Worm (Caenorhabditis elegans) whole organism, L4/young adult: Measurements from ENCODE around the gene F28B4.1.

ENCODE experiments used
- dao-5 ChIP-seq: sonication (generic microtip); optimal IDR thresholded peaks from 2 replicates; lab custom pipeline; 2016; ENCODE audit warnings: missing genotype, missing genetic modification characterization, moderate library complexity, missing compliant biosample characterization
- him-1 ChIP-seq: sonication (generic microtip); optimal IDR thresholded peaks from 2 replicates; lab custom pipeline; 2016; ENCODE audit warnings: missing genotype, missing genetic modification reagents, missing genetic modification characterization, missing compliant biosample characterization

ce11 chrX:3209523-3209922, 4.6 kb downstream of the F28B4.1 start, which contains the start of gene F28B4.4:
- no peak for TF ChIP-seq him-1 (tag; lab: Kevin White, UChicago)
- no peak for TF ChIP-seq dao-5 (tag; lab: Kevin White, UChicago)
